Fruit fly (Drosophila melanogaster) whole organism, pupa: ENCODE measurements around the gene CG46270.

ENCODE experiments used
- EcR ChIP-seq: fragments of 200-800 bp; sonication (Bioruptor generic); optimal IDR thresholded peaks from 3 replicates; lab custom pipeline; 2019; ENCODE audit warnings: missing biosample characterization, missing genetic modification characterization, mild to moderate bottlenecking, moderate library complexity, missing genetic modification reagents
- gl ChIP-seq: fragments of 200-800 bp; sonication (Bioruptor generic); optimal IDR thresholded peaks from 2 replicates; lab custom pipeline; 2018; ENCODE audit warnings: missing biosample characterization, mild to moderate bottlenecking, missing genetic modification characterization

- TF ChIP-seq gl (no peak), EcR (GFP tag; lab: Kevin White, UChicago) (no peak)
Measured at dm6 chr3R:10379409-10379808, 48.8 kb downstream of the CG46270 start.
